Fruit fly (Drosophila melanogaster) whole organism, embryonic: ENCODE measurements around the gene Pka-C1.

ENCODE experiments used
- Aef1 ChIP-seq: fragments of 200-800 bp; sonication (Bioruptor generic); IDR thresholded peaks from 3 replicates; pipeline ENCODE4 v1.3.6; 2022; ENCODE audit warnings: missing biosample characterization, missing genetic modification characterization
- CG10209 ChIP-seq: fragments of 200-800 bp; sonication (Bioruptor generic); optimal IDR thresholded peaks from 3 replicates; lab custom pipeline; 2017; ENCODE audit warnings: missing biosample characterization, mild to moderate bottlenecking, missing genetic modification characterization, missing genetic modification reagents
- CG17568 ChIP-seq: fragments of 200-800 bp; sonication (Bioruptor generic); optimal IDR thresholded peaks from 2 replicates; lab custom pipeline; 2018; ENCODE audit warnings: missing biosample characterization, mild to moderate bottlenecking, missing genetic modification characterization, moderate library complexity
- CG18262 ChIP-seq: fragments of 200-800 bp; optimal IDR thresholded peaks from 3 replicates; lab custom pipeline; 2019; ENCODE audit warnings: missing biosample characterization, mild to moderate bottlenecking, missing genetic modification characterization, moderate library complexity
- CG18764 ChIP-seq: fragments of 200-800 bp; sonication (Bioruptor generic); optimal IDR thresholded peaks from 3 replicates; lab custom pipeline; 2016; ENCODE audit warnings: missing biosample characterization, missing genetic modification characterization
- CG2129 ChIP-seq: fragments of 200-800 bp; sonication (Bioruptor generic); IDR thresholded peaks from 2 replicates; pipeline ENCODE4 v1.3.6; 2022; ENCODE audit warnings: missing biosample characterization, missing genetic modification characterization; ENCODE audit not compliant: partially characterized antibody
- CG30431 ChIP-seq: fragments of 200-800 bp; sonication (Bioruptor generic); optimal IDR thresholded peaks from 2 replicates; lab custom pipeline; 2017; ENCODE audit warnings: missing biosample characterization, missing genetic modification characterization
- CG32772 ChIP-seq: fragments of 200-800 bp; sonication (Bioruptor generic); IDR thresholded peaks from 2 replicates; pipeline ENCODE4 v1.3.6; 2022; ENCODE audit warnings: missing biosample characterization, missing genetic modification characterization
- CG3726 ChIP-seq: fragments of 200-800 bp; sonication (Bioruptor generic); IDR thresholded peaks from 3 replicates; pipeline ENCODE4, ENCODE4 v1.3.6; 2022; ENCODE audit warnings: missing biosample characterization, missing genetic modification characterization
- CG4424 ChIP-seq: fragments of 200-800 bp; sonication (Bioruptor generic); optimal IDR thresholded peaks from 3 replicates; lab custom pipeline; 2016; ENCODE audit warnings: missing biosample characterization, missing genetic modification characterization
- CG7987 ChIP-seq: fragments of 200-800 bp; sonication (Bioruptor generic); optimal IDR thresholded peaks from 2 replicates; lab custom pipeline; 2018; ENCODE audit warnings: missing biosample characterization, mild to moderate bottlenecking, missing genetic modification characterization, moderate library complexity
- CG8765 ChIP-seq: fragments of 200-800 bp; sonication (Bioruptor generic); IDR thresholded peaks from 2 replicates; pipeline ENCODE4 v1.3.6; 2022; ENCODE audit warnings: missing biosample characterization, missing genetic modification characterization
- CG9817 ChIP-seq: fragments of 200-800 bp; sonication (Bioruptor generic); optimal IDR thresholded peaks from 2 replicates; lab custom pipeline; 2018; ENCODE audit warnings: missing biosample characterization, mild to moderate bottlenecking, missing genetic modification characterization, moderate library complexity
- Dfd ChIP-seq, 2 experiments: fragments of >200 bp; optimal IDR thresholded peaks; 2 replicates each; lab custom pipeline; 2017; ENCODE audit warnings: missing biosample characterization in 2 of 2, missing genetic modification characterization in 2 of 2
- HHEX ChIP-seq: fragments of 200-800 bp; sonication (Bioruptor generic); optimal IDR thresholded peaks from 3 replicates; lab custom pipeline; 2017; ENCODE audit warnings: missing biosample characterization, mild to moderate bottlenecking, missing genetic modification characterization, missing genetic modification reagents
- Kr ChIP-seq: fragments of 200-800 bp; sonication (Bioruptor generic); optimal IDR thresholded peaks from 2 replicates; lab custom pipeline; 2017; ENCODE audit warnings: missing biosample characterization, mild to moderate bottlenecking, missing genetic modification characterization
- Med ChIP-seq: fragments of 200-800 bp; sonication (Bioruptor generic); peaks from one replicate; lab custom pipeline; 2016; ENCODE audit warnings: missing biosample characterization, missing genetic modification characterization, mild to moderate bottlenecking, inconsistent platforms, moderate library complexity
- Myb ChIP-seq: fragments of 200-800 bp; sonication (Bioruptor generic); optimal IDR thresholded peaks from 2 replicates; lab custom pipeline; 2016; ENCODE audit warnings: missing biosample characterization, missing genetic modification characterization
- NFAT ChIP-seq: fragments of 200-800 bp; sonication (Bioruptor generic); IDR thresholded peaks from 2 replicates; pipeline ENCODE4 v1.3.6; 2022; ENCODE audit warnings: missing biosample characterization, missing genetic modification characterization
- PHDP ChIP-seq: fragments of 200-800 bp; sonication (Bioruptor generic); optimal IDR thresholded peaks from 3 replicates; lab custom pipeline; 2018; ENCODE audit warnings: missing biosample characterization, mild to moderate bottlenecking, missing genetic modification characterization, moderate library complexity
- Pdp1 ChIP-seq, 2 experiments: fragments of 200-800 bp; sonication (Bioruptor generic); optimal IDR thresholded peaks; 3 replicates each; lab custom pipeline; 2016; ENCODE audit warnings: missing biosample characterization in 2 of 2, missing genetic modification characterization in 2 of 2, mild to moderate bottlenecking in 1 of 2, moderate library complexity in 1 of 2
- Sry-β ChIP-seq: fragments of 200-800 bp; sonication (Bioruptor generic); optimal IDR thresholded peaks from 2 replicates; lab custom pipeline; 2018; ENCODE audit warnings: missing biosample characterization, mild to moderate bottlenecking, missing genetic modification characterization, moderate library complexity
- Trl ChIP-seq, 3 experiments: fragments of >200 bp in 2 of 3; fragments of 200-800 bp in 1 of 3; sonication (Bioruptor generic) in 1 of 3; optimal IDR thresholded peaks; 2 replicates in 1 of 3; 3 replicates in 2 of 3; lab custom pipeline; 2016 to 2017; ENCODE audit warnings: missing biosample characterization in 1 of 3, missing genetic modification characterization in 1 of 3
- al ChIP-seq: fragments of 200-800 bp; sonication (Bioruptor generic); IDR thresholded peaks from 2 replicates; pipeline ENCODE4 v1.3.6; 2022; ENCODE audit warnings: missing biosample characterization, missing genetic modification characterization
- bcd ChIP-seq: fragments of 200-800 bp; sonication (Bioruptor generic); optimal IDR thresholded peaks from 2 replicates; lab custom pipeline; 2017; ENCODE audit warnings: missing biosample characterization, mild to moderate bottlenecking, missing genetic modification characterization
- br ChIP-seq: fragments of >200 bp; optimal IDR thresholded peaks from 2 replicates; lab custom pipeline; 2017
- cato ChIP-seq: fragments of 200-800 bp; sonication (Bioruptor generic); optimal IDR thresholded peaks from 2 replicates; lab custom pipeline; 2016; ENCODE audit warnings: missing biosample characterization, missing genetic modification characterization, borderline replicate concordance
- chinmo ChIP-seq: fragments of 200-800 bp; sonication (Bioruptor generic); IDR thresholded peaks from 4 replicates; pipeline ENCODE4 v1.3.6; 2022; ENCODE audit warnings: missing biosample characterization, missing genetic modification characterization; ENCODE audit not compliant: partially characterized antibody
- chn ChIP-seq: fragments of 200-800 bp; sonication (Bioruptor generic); optimal IDR thresholded peaks from 2 replicates; lab custom pipeline; 2016; ENCODE audit warnings: missing biosample characterization, missing genetic modification characterization
- da ChIP-seq: fragments of 200-800 bp; sonication (Bioruptor generic); optimal IDR thresholded peaks from 2 replicates; lab custom pipeline; 2016; ENCODE audit warnings: missing biosample characterization, missing genetic modification characterization
- dysf ChIP-seq: fragments of 200-800 bp; sonication (Bioruptor generic); IDR thresholded peaks from 3 replicates; pipeline ENCODE4 v1.3.6; 2022; ENCODE audit warnings: missing biosample characterization, missing genetic modification characterization
- emc ChIP-seq: fragments of 200-800 bp; sonication (Bioruptor generic); optimal IDR thresholded peaks from 2 replicates; lab custom pipeline; 2016; ENCODE audit warnings: missing biosample characterization, missing genetic modification characterization
- gem ChIP-seq: fragments of 200-800 bp; sonication (Bioruptor generic); optimal IDR thresholded peaks from 2 replicates; lab custom pipeline; 2019; ENCODE audit warnings: missing biosample characterization, mild to moderate bottlenecking, missing genetic modification characterization, moderate library complexity
- gfzf ChIP-seq: fragments of 200-800 bp; sonication (Bioruptor generic); optimal IDR thresholded peaks from 2 replicates; lab custom pipeline; 2016; ENCODE audit warnings: missing biosample characterization, mild to moderate bottlenecking, missing genetic modification characterization, moderate library complexity
- hb ChIP-seq: fragments of 200-800 bp; sonication (Bioruptor generic); IDR thresholded peaks from 3 replicates; pipeline ENCODE4 v1.3.6; 2022; ENCODE audit warnings: missing biosample characterization, missing genetic modification characterization; ENCODE audit not compliant: partially characterized antibody
- lbe ChIP-seq: fragments of 200-800 bp; sonication (Bioruptor generic); optimal IDR thresholded peaks from 2 replicates; lab custom pipeline; 2016; ENCODE audit warnings: missing biosample characterization, mild to moderate bottlenecking, missing genetic modification characterization
- odd ChIP-seq: fragments of 200-800 bp; sonication (Bioruptor generic); optimal IDR thresholded peaks from 2 replicates; lab custom pipeline; 2017; ENCODE audit warnings: missing biosample characterization, mild to moderate bottlenecking, missing genetic modification characterization
- pfk ChIP-seq: fragments of 200-800 bp; sonication (Bioruptor generic); optimal IDR thresholded peaks from 2 replicates; lab custom pipeline; 2018; ENCODE audit warnings: missing biosample characterization, mild to moderate bottlenecking, missing genetic modification characterization, moderate library complexity
- sens ChIP-seq: fragments of 200-800 bp; sonication (Bioruptor generic); peaks from one replicate; lab custom pipeline; 2016; ENCODE audit warnings: missing biosample characterization, missing genetic modification characterization
- sna ChIP-seq: fragments of 200-800 bp; sonication (Bioruptor generic); IDR thresholded peaks from 2 replicates; pipeline ENCODE4 v1.3.6; 2022; ENCODE audit warnings: missing biosample characterization, missing genetic modification characterization; ENCODE audit not compliant: partially characterized antibody

Gene Pka-C1

DNA sequence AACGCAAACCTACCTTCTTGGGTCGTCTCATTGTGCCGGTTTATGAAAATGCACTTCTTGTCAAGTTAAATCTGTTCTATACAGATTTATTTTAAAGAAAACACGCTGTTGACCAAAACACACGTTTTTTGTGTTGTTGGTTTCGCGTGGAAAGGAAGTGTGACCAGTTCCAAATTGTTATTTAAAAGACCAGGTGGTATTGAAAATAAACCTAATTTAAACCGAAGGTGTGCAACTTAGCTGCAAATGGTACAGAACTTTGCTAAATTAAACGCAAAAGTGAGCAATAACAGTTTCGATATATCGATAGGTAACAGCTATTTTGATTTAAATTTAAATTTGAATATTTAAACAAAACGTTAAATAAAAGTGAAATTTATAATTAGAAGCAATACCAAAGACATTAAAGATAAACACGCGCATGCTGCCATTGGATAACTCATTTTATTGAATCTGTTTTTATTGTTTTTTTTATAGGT is 12.0 kb upstream of the Pka-C1 start, which contains the start of gene CG4364 (continued):
- TF ChIP-seq CG18764 (GFP tag; lab: Kevin White, UChicago) (no peak), dysf (no peak), CG8765 (GFP tag; lab: Robert Waterston, UW) (no peak), CG7987 (GFP tag; lab: Kevin White, UChicago) (no peak), PHDP (tag; lab: Kevin White, UChicago) (no peak), gem (tag; lab: Kevin White, UChicago) (no peak), al (GFP tag; lab: Robert Waterston, UW) (no peak), da (GFP tag; lab: Kevin White, UChicago) (no peak), pfk (no peak), NFAT (no peak), CG32772 (GFP tag; lab: Robert Waterston, UW) (no peak), CG30431 (no peak), br (lab: Kevin White, UChicago) (no peak), HHEX (GFP tag; lab: Kevin White, UChicago) (no peak), emc (no peak), bcd (GFP tag; lab: Kevin White, UChicago) (no peak), odd (no peak), Sry-β (GFP tag; lab: Kevin White, UChicago) (no peak)

DNA sequence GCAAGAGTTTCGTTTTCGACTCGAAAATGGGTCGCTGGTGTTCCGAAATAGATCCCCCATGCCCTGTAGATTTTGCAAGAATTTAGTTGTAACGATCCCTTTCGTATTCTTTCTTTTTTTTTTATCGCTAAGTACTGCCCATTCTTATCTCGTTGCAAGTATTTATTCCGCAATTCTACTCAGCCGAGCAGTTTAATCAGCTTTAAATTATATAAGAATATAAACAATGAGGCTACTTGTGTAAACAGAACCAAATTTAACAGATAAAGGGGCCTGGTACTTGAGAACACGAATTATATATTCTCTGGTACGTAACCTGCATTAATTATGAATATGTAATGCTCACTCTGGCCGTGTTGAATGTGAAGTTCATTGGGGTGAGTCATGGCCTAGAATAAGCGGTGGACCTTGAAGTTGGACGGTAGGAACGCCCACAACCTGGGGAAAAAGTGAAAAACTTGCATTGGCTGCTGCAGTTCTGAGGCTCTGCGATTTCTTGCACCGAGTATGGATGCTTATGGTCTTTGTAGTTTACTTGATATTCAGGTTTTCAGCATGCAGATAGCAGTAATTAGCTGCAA is 8.5 kb upstream of the Pka-C1 start:
- no peak for TF ChIP-seq sna
- no peak for TF ChIP-seq CG3726 (GFP tag; lab: Robert Waterston, UW)
- TF ChIP-seq gfzf (GFP tag; lab: Kevin White, UChicago) = no peak
- no peak for TF ChIP-seq Myb (GFP tag; lab: Kevin White, UChicago)
- no peak for TF ChIP-seq Kr (GFP tag; lab: Kevin White, UChicago)
- TF ChIP-seq hb = no peak
- TF ChIP-seq Med (GFP tag; lab: Kevin White, UChicago) = peak; percentile 40
- no peak for TF ChIP-seq CG2129 (GFP tag; lab: Robert Waterston, UW)
- 0 out of 4 replicates have a peak, but pooled peaks have one; percentile 31 for TF ChIP-seq chinmo (GFP tag; lab: Robert Waterston, UW)
- peak in 1 of 2 experiments; percentile 96 for TF ChIP-seq Pdp1 (GFP tag; optimal IDR thresholded peaks at IDR 0.05; lab: Kevin White, UChicago)
- peak; percentile 52 for TF ChIP-seq sens (GFP tag; lab: Kevin White, UChicago)
- peak; percentile 27 for TF ChIP-seq lbe
- no peak for TF ChIP-seq CG18262 (tag; lab: Kevin White, UChicago)
- no peak for TF ChIP-seq Trl (optimal IDR thresholded peaks at IDR 0.05; lab: Kevin White, UChicago)
- no peak for TF ChIP-seq Trl (GFP tag; optimal IDR thresholded peaks at IDR 0.05; lab: Kevin White, UChicago)
- TF ChIP-seq CG17568 (GFP tag; lab: Kevin White, UChicago) = peak; percentile 9
- no peak for TF ChIP-seq CG9817 (tag; lab: Kevin White, UChicago)
- TF ChIP-seq Aef1 (GFP tag; lab: Robert Waterston, UW) = no peak
- no peak for TF ChIP-seq CG10209 (GFP tag; lab: Kevin White, UChicago)
- TF ChIP-seq cato = no peak
- no peak for TF ChIP-seq chn (GFP tag; lab: Kevin White, UChicago)
- no peak for TF ChIP-seq Dfd (GFP tag; optimal IDR thresholded peaks at IDR 0.05; lab: Kevin White, UChicago)
- TF ChIP-seq CG4424 (GFP tag; lab: Kevin White, UChicago) = no peak
